Fruit fly (Drosophila melanogaster) whole organism: Measurements from ENCODE around the gene Nf-YA.

Source experiments
- EcR ChIP-seq, 2 experiments: fragments of >200 bp; optimal IDR thresholded peaks; 2 replicates each; lab custom pipeline; 2017; ENCODE audit warnings: missing biosample characterization in 2 of 2, missing genetic modification characterization in 2 of 2, missing genetic modification reagents in 2 of 2
- pan ChIP-seq: fragments of >200 bp; optimal IDR thresholded peaks from 2 replicates; lab custom pipeline; 2017

- TF ChIP-seq pan (lab: Kevin White, UChicago) (no peak), EcR (GFP tag; optimal IDR thresholded peaks at IDR 0.05; lab: Kevin White, UChicago) (no peak)
These were observed at the start of gene Nf-YA, which contains the start of gene Bet3 for dm6 chr3L:9441907-9442479.
